Fruit fly (Drosophila melanogaster): ENCODE measurements around the gene bumpel.

DNA sequence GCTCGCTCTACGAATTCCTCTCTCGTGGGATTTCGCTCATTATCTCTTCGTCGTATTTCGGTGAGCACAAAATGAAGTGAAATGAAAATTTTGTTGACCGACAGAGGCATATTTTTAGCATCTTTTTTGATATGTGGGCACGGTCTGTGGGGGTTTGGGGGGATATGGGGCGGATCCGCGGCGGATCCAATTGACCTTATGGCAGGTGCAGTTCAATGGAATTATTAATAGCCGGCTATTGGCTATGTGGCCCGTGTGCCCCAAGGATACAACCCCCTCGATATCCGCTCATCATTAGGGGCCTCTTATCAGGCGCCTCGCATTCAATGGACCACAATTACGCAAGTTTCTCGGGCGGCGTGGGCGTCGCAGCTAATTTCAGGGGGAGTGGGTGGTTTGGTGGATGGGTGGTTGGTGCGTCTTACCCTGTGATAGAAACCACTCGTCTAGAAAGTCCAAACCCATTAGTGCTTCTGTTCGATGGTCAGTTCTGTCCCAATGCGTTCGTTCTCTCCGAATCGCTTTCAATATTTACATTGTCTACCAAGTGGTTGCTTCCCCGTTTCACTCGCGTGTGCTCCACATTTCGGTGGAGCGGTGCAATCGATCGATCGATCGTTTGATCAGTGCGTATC is 32.9 kb upstream of the bumpel start, which contains the start of gene sals:
- TF ChIP-seq CG7045 (GFP tag; optimal IDR thresholded peaks at IDR 0.05) (no peak), pad (GFP tag; optimal IDR thresholded peaks at IDR 0.05) (no peak), Mnt (GFP tag; optimal IDR thresholded peaks at IDR 0.05) (no peak), CG5204 (GFP tag; optimal IDR thresholded peaks at IDR 0.05) (no peak), ovo (GFP tag; optimal IDR thresholded peaks at IDR 0.05) (no peak), Hr96 (GFP tag; optimal IDR thresholded peaks at IDR 0.05) (no peak), tj (GFP tag; optimal IDR thresholded peaks at IDR 0.05) (no peak), CG7101 (tag; optimal IDR thresholded peaks at IDR 0.05) (no peak)

All from whole organism, adult.